Worm (Caenorhabditis elegans) whole organism, L2 larva: ENCODE measurements around the gene BE0003N10.1.
A peak's percentile ranks its signal among the peaks of the same experiment; 100 is the strongest.

Experiments used
- C34F6.9 ChIP-seq: fragments of 150-350 bp; optimal IDR thresholded peaks from 2 replicates; lab custom pipeline; 2014; ENCODE audit warnings: missing biosample characterization, missing genetic modification characterization
- F13H6.1 ChIP-seq: sonication (generic microtip); optimal IDR thresholded peaks from 2 replicates; lab custom pipeline; 2016; ENCODE audit warnings: missing genetic modification characterization, missing compliant biosample characterization
- ZK546.5 ChIP-seq: sonication (generic microtip); optimal IDR thresholded peaks from 2 replicates; lab custom pipeline; 2017; ENCODE audit warnings: missing biosample characterization, missing genetic modification characterization
- alr-1 ChIP-seq: fragments of 150-350 bp; optimal IDR thresholded peaks from 2 replicates; lab custom pipeline; 2014; ENCODE audit warnings: missing biosample characterization, missing genetic modification characterization
- aly-2 ChIP-seq: fragments of 150-350 bp; optimal IDR thresholded peaks from 2 replicates; lab custom pipeline; 2014; ENCODE audit warnings: missing biosample characterization, missing genetic modification characterization
- blmp-1 ChIP-seq: sonication (generic microtip); optimal IDR thresholded peaks from 2 replicates; lab custom pipeline; 2017; ENCODE audit warnings: missing genetic modification characterization, mild to moderate bottlenecking, missing compliant biosample characterization, antibody characterized with exemption, moderate library complexity; ENCODE audit not compliant: insufficient read depth
- ceh-82 ChIP-seq: fragments of 150-350 bp; optimal IDR thresholded peaks from 2 replicates; lab custom pipeline; 2014; ENCODE audit warnings: missing biosample characterization, missing genetic modification characterization
- crh-2 ChIP-seq: sonication (generic microtip); optimal IDR thresholded peaks from 2 replicates; lab custom pipeline; 2017; ENCODE audit warnings: missing biosample characterization, missing genetic modification characterization
- dmd-4 ChIP-seq: sonication (generic microtip); optimal IDR thresholded peaks from 2 replicates; lab custom pipeline; 2017; ENCODE audit warnings: missing biosample characterization, missing genetic modification characterization
- elt-1 ChIP-seq: fragments of 150-350 bp; optimal IDR thresholded peaks from 2 replicates; lab custom pipeline; 2014; ENCODE audit warnings: missing biosample characterization, missing genetic modification characterization
- elt-3 ChIP-seq: sonication (generic microtip); optimal IDR thresholded peaks from 2 replicates; lab custom pipeline; 2017; ENCODE audit warnings: missing biosample characterization, missing genetic modification characterization
- fos-1 ChIP-seq: fragments of 150-350 bp; optimal IDR thresholded peaks from 2 replicates; lab custom pipeline; 2014; ENCODE audit warnings: missing biosample characterization, missing genetic modification characterization
- gmeb-1 ChIP-seq: fragments of 150-350 bp; optimal IDR thresholded peaks from 2 replicates; lab custom pipeline; 2014; ENCODE audit warnings: missing biosample characterization, missing genetic modification characterization
- lin-11 ChIP-seq: fragments of 150-350 bp; sonication (generic microtip); optimal IDR thresholded peaks from 2 replicates; lab custom pipeline; 2014; ENCODE audit warnings: missing biosample characterization, missing genetic modification characterization, inconsistent platforms, mixed read lengths
- lin-13 ChIP-seq: fragments of 150-350 bp; optimal IDR thresholded peaks from 2 replicates; lab custom pipeline; 2014; ENCODE audit warnings: missing biosample characterization, missing genetic modification reagents, missing genetic modification characterization
- lin-39 ChIP-seq: fragments of 150-350 bp; optimal IDR thresholded peaks from 2 replicates; lab custom pipeline; 2014; ENCODE audit warnings: missing biosample characterization, missing genetic modification reagents, missing genetic modification characterization
- lsy-2 ChIP-seq, 2 experiments: fragments of 150-350 bp in 1 of 2; sonication (generic microtip) in 1 of 2; optimal IDR thresholded peaks; 2 replicates each; lab custom pipeline; 2014 to 2017; ENCODE audit warnings: missing biosample characterization in 2 of 2, missing genetic modification characterization in 2 of 2
- mbf-1 ChIP-seq: sonication (generic microtip); optimal IDR thresholded peaks from 2 replicates; lab custom pipeline; 2017; ENCODE audit warnings: missing biosample characterization, missing genetic modification characterization
- mdl-1 ChIP-seq, 2 experiments: fragments of 150-350 bp in 1 of 2; sonication (generic microtip) in 1 of 2; optimal IDR thresholded peaks; 2 replicates each; lab custom pipeline; 2017; ENCODE audit warnings: missing biosample characterization in 2 of 2, missing genetic modification characterization in 2 of 2
- nhr-10 ChIP-seq: sonication (generic microtip); optimal IDR thresholded peaks from 2 replicates; lab custom pipeline; 2017; ENCODE audit warnings: missing biosample characterization, missing genetic modification characterization
- nhr-11 ChIP-seq: fragments of 150-350 bp; optimal IDR thresholded peaks from 2 replicates; lab custom pipeline; 2014; ENCODE audit warnings: missing biosample characterization, missing genetic modification characterization
- nhr-129 ChIP-seq: fragments of 150-350 bp; optimal IDR thresholded peaks from 2 replicates; lab custom pipeline; 2014; ENCODE audit warnings: missing biosample characterization, missing genetic modification characterization
- nhr-237 ChIP-seq: fragments of 150-350 bp; optimal IDR thresholded peaks from 2 replicates; lab custom pipeline; 2014; ENCODE audit warnings: missing biosample characterization, missing genetic modification characterization
- nhr-6 ChIP-seq: fragments of 150-350 bp; optimal IDR thresholded peaks from 2 replicates; lab custom pipeline; 2014; ENCODE audit warnings: missing biosample characterization, missing genetic modification characterization
- nhr-77 ChIP-seq: fragments of 150-350 bp; optimal IDR thresholded peaks from 2 replicates; lab custom pipeline; 2014; ENCODE audit warnings: missing biosample characterization, missing genetic modification characterization
- sem-4 ChIP-seq: fragments of 150-350 bp; optimal IDR thresholded peaks from 2 replicates; lab custom pipeline; 2014; ENCODE audit warnings: missing biosample characterization, missing genetic modification reagents, missing genetic modification characterization
- sma-3 ChIP-seq: sonication (generic microtip); optimal IDR thresholded peaks from 2 replicates; lab custom pipeline; 2016; ENCODE audit warnings: missing genetic modification reagents, missing genetic modification characterization, missing compliant biosample characterization
- sma-9 ChIP-seq, 2 experiments: fragments of 150-350 bp in 1 of 2; sonication (generic microtip) in 1 of 2; optimal IDR thresholded peaks; 2 replicates each; lab custom pipeline; 2014 to 2016; ENCODE audit warnings: missing genetic modification characterization in 2 of 2, mild to moderate bottlenecking in 1 of 2, missing biosample characterization in 1 of 2, missing compliant biosample characterization in 1 of 2, missing genetic modification reagents in 1 of 2, moderate library complexity in 1 of 2
- snpc-4 ChIP-seq: fragments of 150-350 bp; optimal IDR thresholded peaks from 2 replicates; lab custom pipeline; 2014; ENCODE audit warnings: missing biosample characterization, missing genetic modification characterization
- unc-55 ChIP-seq: fragments of 150-350 bp; sonication (generic microtip); optimal IDR thresholded peaks from 3 replicates; lab custom pipeline; 2014; ENCODE audit warnings: missing biosample characterization, missing genetic modification reagents, missing genetic modification characterization
- unc-62 ChIP-seq: fragments of 150-350 bp; optimal IDR thresholded peaks from 2 replicates; lab custom pipeline; 2014; ENCODE audit warnings: missing biosample characterization, missing genetic modification reagents, missing genetic modification characterization
- zag-1 ChIP-seq: fragments of 150-350 bp; optimal IDR thresholded peaks from 2 replicates; lab custom pipeline; 2014; ENCODE audit warnings: missing biosample characterization, missing genetic modification characterization
- ztf-1 ChIP-seq: fragments of 200-800 bp; sonication (Bioruptor generic); conservative IDR thresholded peaks from 2 replicates; pipeline ENCODE4 v1.3.6; 2022; ENCODE audit warnings: missing genetic modification characterization, missing compliant biosample characterization

BE0003N10.1 gene

ce11 chrIII:1020732-1021131 is 16.6 kb upstream of the BE0003N10.1 start, which contains the start of gene clc-23:
TSS of gene clc-23 (plus strand) at chrIII:1020954.
- TF ChIP-seq unc-62 (no peak), nhr-129 (tag; lab: Kevin White, UChicago) (no peak), zag-1 (tag; lab: Kevin White, UChicago) (no peak), crh-2 (tag; lab: Kevin White, UChicago) (no peak), fos-1 (tag; lab: Kevin White, UChicago) (peak; percentile 37)

- no peak for TF ChIP-seq gmeb-1
- TF ChIP-seq fos-1 (tag; lab: Kevin White, UChicago): peak; percentile 58
Measured at ce11 chrIII:1026261-1026660, 11.0 kb upstream of the BE0003N10.1 start, which contains the start of gene clc-25. TSS of gene clc-25 (minus strand) at chrIII:1026361.

ce11 chrIII:1028233-1028632 is 9.1 kb upstream of the BE0003N10.1 start:
- TF ChIP-seq fos-1 (tag; lab: Kevin White, UChicago): peak; percentile 88
- TF ChIP-seq sma-9 (GFP tag; optimal IDR thresholded peaks at IDR 0.05; lab: Kevin White, UChicago): peak; percentile 16
- no peak for TF ChIP-seq sma-9 (tag; optimal IDR thresholded peaks at IDR 0.05; lab: Kevin White, UChicago)
- no peak for TF ChIP-seq ztf-1 (GFP tag; lab: Robert Waterston, UW)
- TF ChIP-seq nhr-10: no peak
- no peak for TF ChIP-seq nhr-6 (tag; lab: Kevin White, UChicago)
- no peak for TF ChIP-seq nhr-129 (tag; lab: Kevin White, UChicago)
- TF ChIP-seq, all 48 proteins: peak for 2

- TF ChIP-seq sem-4 (tag; lab: Kevin White, UChicago): no peak
- no peak for TF ChIP-seq lsy-2 (tag; optimal IDR thresholded peaks at IDR 0.05; lab: Kevin White, UChicago)
- TF ChIP-seq sma-3: no peak
- TF ChIP-seq ZK546.5: no peak
- no peak for TF ChIP-seq alr-1 (tag; lab: Kevin White, UChicago)
- TF ChIP-seq snpc-4 (tag; lab: Kevin White, UChicago): no peak
- no peak for TF ChIP-seq F13H6.1
- TF ChIP-seq nhr-11 (tag; lab: Kevin White, UChicago): no peak
- TF ChIP-seq blmp-1 (tag; lab: Kevin White, UChicago): no peak
- no peak for TF ChIP-seq mdl-1 (tag; optimal IDR thresholded peaks at IDR 0.05; lab: Kevin White, UChicago)
- TF ChIP-seq fos-1 (tag; lab: Kevin White, UChicago): no peak
- TF ChIP-seq lin-39 (tag; lab: Kevin White, UChicago): no peak
- TF ChIP-seq lin-13: no peak
- TF ChIP-seq unc-55 (GFP tag; lab: Kevin White, UChicago): no peak
- TF ChIP-seq nhr-129 (tag; lab: Kevin White, UChicago): no peak
- TF ChIP-seq nhr-237: no peak
- no peak for TF ChIP-seq elt-3 (tag; lab: Kevin White, UChicago)
- TF ChIP-seq lin-11 (tag; lab: Kevin White, UChicago): no peak
- TF ChIP-seq dmd-4: no peak
- TF ChIP-seq nhr-77 (tag; lab: Kevin White, UChicago): no peak
Measured at ce11 chrIII:1030965-1031364, 6.3 kb upstream of the BE0003N10.1 start, which contains the start of the genes clc-26 and E_BE45912.2. TSS of gene clc-26 (minus strand) at chrIII:1031065. TSS of gene E_BE45912.2 (minus strand) at chrIII:1031103.

- no peak for TF ChIP-seq mbf-1 (tag; lab: Kevin White, UChicago)
- no peak for TF ChIP-seq elt-1 (tag; lab: Kevin White, UChicago)
- TF ChIP-seq blmp-1 (tag; lab: Kevin White, UChicago): no peak
- no peak for TF ChIP-seq fos-1 (tag; lab: Kevin White, UChicago)
- TF ChIP-seq F13H6.1: no peak
- no peak for TF ChIP-seq snpc-4 (tag; lab: Kevin White, UChicago)
- TF ChIP-seq unc-62: no peak
- TF ChIP-seq elt-3 (tag; lab: Kevin White, UChicago): no peak
- no peak for TF ChIP-seq aly-2 (tag; lab: Kevin White, UChicago)
- TF ChIP-seq ceh-82: no peak
- TF ChIP-seq nhr-11 (tag; lab: Kevin White, UChicago): no peak
- no peak for TF ChIP-seq C34F6.9 (tag; lab: Kevin White, UChicago)
- TF ChIP-seq, all 48 proteins: peak for 0
Measured at ce11 chrIII:1034853-1035252, 2.4 kb upstream of the BE0003N10.1 start.
